Worm (Caenorhabditis elegans): ENCODE measurements around the gene F56C3.1.

- TF ChIP-seq ztf-23 (GFP tag; IDR thresholded peaks at IDR 0.05): no peak
- no peak for TF ChIP-seq med-1 (GFP tag; optimal IDR thresholded peaks at IDR 0.05; ENCODE audit: insufficient read depth)
- TF ChIP-seq ref-1 (GFP tag; conservative IDR thresholded peaks at IDR 0.05): no peak
- TF ChIP-seq T22C8.4 (GFP tag; IDR thresholded peaks at IDR 0.05): no peak
- no peak for TF ChIP-seq klf-2 (GFP tag; conservative IDR thresholded peaks at IDR 0.05)
- no peak for TF ChIP-seq tab-1 (GFP tag; IDR thresholded peaks at IDR 0.05)
Measured at ce11 chrX:1372464-1372863, 14.7 kb upstream of the F56C3.1 start.
